Worm (Caenorhabditis elegans): Measurements from ENCODE around the gene T23G7.3.

The T23G7.3 gene

DNA sequence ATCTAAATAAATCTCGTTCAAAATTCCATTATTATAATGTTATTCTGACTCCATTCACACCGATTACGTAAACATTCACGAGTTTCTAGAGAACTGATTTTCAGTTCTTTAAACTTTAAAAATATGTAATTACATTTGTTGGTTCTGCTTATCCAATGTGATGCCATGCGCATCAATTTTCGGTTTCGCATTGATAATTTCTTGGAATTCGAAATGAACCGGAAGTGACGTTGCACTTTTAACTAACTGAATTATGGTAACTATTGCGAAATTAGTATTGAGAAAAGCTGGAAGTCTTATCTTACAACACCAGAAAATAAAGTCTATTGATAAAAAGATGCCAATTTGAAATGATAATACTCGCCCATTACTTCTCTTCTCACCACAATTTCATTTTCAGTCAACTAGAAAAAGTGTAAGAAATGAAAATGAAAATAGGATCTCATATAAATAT lies 49.8 kb downstream of the T23G7.3 start:
- peak; percentile 5 for TF ChIP-seq T20F7.1 (GFP tag; optimal IDR thresholded peaks at IDR 0.05)
- TF ChIP-seq lin-29 (GFP tag; IDR thresholded peaks at IDR 0.05) = no peak
- TF ChIP-seq lsy-2 (tag; optimal IDR thresholded peaks at IDR 0.05) = peak in 1 of 2 experiments; percentile 46
- no peak for TF ChIP-seq daf-16 (GFP tag; optimal IDR thresholded peaks at IDR 0.05)
- peak; percentile 60 for TF ChIP-seq daf-16 (tag; optimal IDR thresholded peaks at IDR 0.05)
- TF ChIP-seq set-16 (GFP tag; IDR thresholded peaks at IDR 0.05) = no peak
- peak; percentile 8 for TF ChIP-seq nhr-11 (tag; optimal IDR thresholded peaks at IDR 0.05)
- peak; percentile 58 for TF ChIP-seq nhr-48 (tag; optimal IDR thresholded peaks at IDR 0.05)
- TF ChIP-seq unc-62 (GFP tag; optimal IDR thresholded peaks at IDR 0.05 in 1 of 2) = peak in 1 of 2 experiments; percentile 34
- no peak for TF ChIP-seq unc-62 (tag; optimal IDR thresholded peaks at IDR 0.05)
- peak; percentile 70 for TF ChIP-seq nhr-77 (tag; optimal IDR thresholded peaks at IDR 0.05)
- no peak for TF ChIP-seq nhr-6 (tag; optimal IDR thresholded peaks at IDR 0.05)
- TF ChIP-seq mxl-3 (GFP tag; optimal IDR thresholded peaks at IDR 0.05) = no peak
- TF ChIP-seq F44E2.7 (GFP tag; IDR thresholded peaks at IDR 0.05) = no peak
- TF ChIP-seq dve-1 (tag; optimal IDR thresholded peaks at IDR 0.05; ENCODE audit: insufficient read depth) = peak; percentile 59
- TF ChIP-seq dmd-6 (GFP tag; IDR thresholded peaks at IDR 0.05) = peak; percentile 59
- peak; percentile 70 for TF ChIP-seq mep-1 (tag; optimal IDR thresholded peaks at IDR 0.05)
- peak; percentile 91 for TF ChIP-seq pqm-1 (tag; optimal IDR thresholded peaks at IDR 0.05)
- TF ChIP-seq lin-1 (GFP tag; IDR thresholded peaks at IDR 0.05) = peak; percentile 67; the same call in 1 of the 2 replicates
- peak; percentile 36 for TF ChIP-seq hlh-11 (tag; optimal IDR thresholded peaks at IDR 0.05)
- no peak for TF ChIP-seq nhr-42 (GFP tag; IDR thresholded peaks at IDR 0.05)
- TF ChIP-seq daf-19 (GFP tag; conservative IDR thresholded peaks at IDR 0.05) = 0 out of 2 replicates have a peak, but pooled peaks have one; percentile 55
- peak; percentile 7 for TF ChIP-seq F37D6.2 (tag; optimal IDR thresholded peaks at IDR 0.05)
- peak; percentile 69 for TF ChIP-seq aha-1 (tag)
- TF ChIP-seq ztf-7 (tag; optimal IDR thresholded peaks at IDR 0.05) = no peak
- peak; percentile 52 for TF ChIP-seq ces-1 (GFP tag; optimal IDR thresholded peaks at IDR 0.05)
- no peak for TF ChIP-seq mdl-1 (tag; optimal IDR thresholded peaks at IDR 0.05)
- peak; percentile 75 for TF ChIP-seq nhr-28 (tag; optimal IDR thresholded peaks at IDR 0.05)
- TF ChIP-seq hmg-1.1 (GFP tag; IDR thresholded peaks at IDR 0.05) = no peak

DNA sequence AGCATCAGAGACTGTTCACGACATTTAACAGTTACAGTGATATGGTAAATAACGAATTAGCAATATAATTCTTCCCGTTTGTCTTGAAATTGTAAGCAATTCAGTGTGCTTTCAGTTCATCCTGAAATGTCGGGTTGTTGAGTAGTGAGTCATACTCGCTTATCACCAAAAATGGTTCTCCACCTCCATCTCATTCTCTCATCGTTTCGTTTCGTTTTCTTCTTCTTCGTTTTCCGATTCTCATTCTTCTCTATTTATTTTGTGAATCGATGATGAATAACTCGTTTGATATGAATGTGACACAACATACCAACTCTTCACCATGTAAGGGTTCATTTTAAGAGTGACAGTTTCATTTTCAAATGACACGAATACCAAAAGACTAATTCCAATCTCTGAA lies 51.2 kb downstream of the T23G7.3 start:
- TF ChIP-seq lsy-2 (tag; optimal IDR thresholded peaks at IDR 0.05) (peak in 1 of 2 experiments; percentile 10), dve-1 (tag; optimal IDR thresholded peaks at IDR 0.05; ENCODE audit: insufficient read depth) (peak; percentile 46), madf-9 (GFP tag; conservative IDR thresholded peaks at IDR 0.05) (no peak), nhr-102 (tag; optimal IDR thresholded peaks at IDR 0.05) (no peak), F26F4.8 (GFP tag; conservative IDR thresholded peaks at IDR 0.05) (no peak), daf-16 (GFP tag; optimal IDR thresholded peaks at IDR 0.05) (no peak), daf-16 (tag; optimal IDR thresholded peaks at IDR 0.05) (peak; percentile 41), ceh-20 (GFP tag; IDR thresholded peaks at IDR 0.05) (no peak), php-3 (GFP tag; IDR thresholded peaks at IDR 0.05) (0 out of 2 replicates have a peak, but pooled peaks have one; percentile 35), mdl-1 (tag; optimal IDR thresholded peaks at IDR 0.05) (peak in 1 of 2 experiments; percentile 14), mep-1 (tag; optimal IDR thresholded peaks at IDR 0.05) (peak; percentile 9), cey-2 (tag; optimal IDR thresholded peaks at IDR 0.05; ENCODE audit: borderline replicate concordance, insufficient read depth) (no peak), pqm-1 (tag; optimal IDR thresholded peaks at IDR 0.05) (peak; percentile 77), fkh-10 (GFP tag; optimal IDR thresholded peaks at IDR 0.05) (no peak), F49E8.2 (tag; optimal IDR thresholded peaks at IDR 0.05; ENCODE audit: borderline replicate concordance) (no peak), zip-2 (tag; optimal IDR thresholded peaks at IDR 0.05) (no peak), nhr-6 (tag; optimal IDR thresholded peaks at IDR 0.05) (peak; percentile 66), lim-7 (GFP tag; IDR thresholded peaks at IDR 0.05) (no peak), unc-62 (GFP tag; optimal IDR thresholded peaks at IDR 0.05 in 1 of 2) (peak in 1 of 2 experiments; percentile 43), unc-62 (tag; optimal IDR thresholded peaks at IDR 0.05) (no peak), nhr-28 (tag; optimal IDR thresholded peaks at IDR 0.05) (peak; percentile 74), fos-1 (tag; optimal IDR thresholded peaks at IDR 0.05) (no peak), nhr-77 (tag; optimal IDR thresholded peaks at IDR 0.05) (peak; percentile 22), dmd-6 (GFP tag; IDR thresholded peaks at IDR 0.05) (peak; percentile 59), hif-1 (tag; optimal IDR thresholded peaks at IDR 0.05) (no peak), gei-8 (GFP tag; optimal IDR thresholded peaks at IDR 0.05) (no peak), Y5F2A.4 (GFP tag; optimal IDR thresholded peaks at IDR 0.05) (no peak), ceh-44 (GFP tag; IDR thresholded peaks at IDR 0.05) (no peak), lin-15B (tag; optimal IDR thresholded peaks at IDR 0.05) (no peak), mxl-3 (GFP tag; optimal IDR thresholded peaks at IDR 0.05) (peak; percentile 27), hlh-11 (tag; optimal IDR thresholded peaks at IDR 0.05) (peak; percentile 40)
